Fruit fly (Drosophila melanogaster): ENCODE data around the gene Ilp8.

dm6 chr3L:17053932-17054331 is 22.1 kb upstream of the Ilp8 start:
- no peak for TF ChIP-seq lz (GFP tag; optimal IDR thresholded peaks at IDR 0.05)
- no peak for TF ChIP-seq Lpt (GFP tag; optimal IDR thresholded peaks at IDR 0.05)
- no peak for TF ChIP-seq CG8319 (GFP tag; optimal IDR thresholded peaks at IDR 0.05)
- no peak for TF ChIP-seq CG8632 (GFP tag; optimal IDR thresholded peaks at IDR 0.05)
- TF ChIP-seq ss (GFP tag; optimal IDR thresholded peaks at IDR 0.05) = no peak

All from whole organism, prepupa.